Worm (Caenorhabditis elegans): ENCODE results near the gene F31E8.4.
"Not testable (repeated sequence)": the region's sequence is repeated elsewhere in the genome, so short reads cannot be mapped to it uniquely, and the experiment has no call there.

Gene F31E8.4

DNA sequence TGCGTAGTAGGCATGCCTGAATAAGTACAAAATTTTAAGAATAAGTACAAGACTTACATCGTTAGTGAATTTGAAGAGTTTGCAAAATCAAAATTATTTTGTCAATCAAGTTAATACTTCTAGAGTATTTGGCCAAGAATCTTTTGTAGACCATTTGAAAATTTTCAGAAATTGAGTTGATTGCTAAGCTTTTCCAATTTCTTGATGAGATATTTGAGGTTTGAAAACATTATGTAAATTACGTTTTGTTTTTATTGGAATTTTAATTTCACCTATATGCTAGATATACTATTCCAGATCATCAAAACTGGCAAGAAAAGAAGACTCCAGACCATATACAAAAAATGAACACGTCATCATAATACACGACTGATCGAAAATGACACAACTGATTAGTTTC lies 3.1 kb upstream of the F31E8.4 start, which contains the start of gene tab-1:
Gene tab-1 (plus strand): TSS at position 301 of the 400 bp plus-strand sequence.
- TF ChIP-seq W03F9.2 (tag; optimal IDR thresholded peaks at IDR 0.05) (no peak), him-1 (tag; optimal IDR thresholded peaks at IDR 0.05) (no peak), dao-5 (tag; optimal IDR thresholded peaks at IDR 0.05) (no peak)

DNA sequence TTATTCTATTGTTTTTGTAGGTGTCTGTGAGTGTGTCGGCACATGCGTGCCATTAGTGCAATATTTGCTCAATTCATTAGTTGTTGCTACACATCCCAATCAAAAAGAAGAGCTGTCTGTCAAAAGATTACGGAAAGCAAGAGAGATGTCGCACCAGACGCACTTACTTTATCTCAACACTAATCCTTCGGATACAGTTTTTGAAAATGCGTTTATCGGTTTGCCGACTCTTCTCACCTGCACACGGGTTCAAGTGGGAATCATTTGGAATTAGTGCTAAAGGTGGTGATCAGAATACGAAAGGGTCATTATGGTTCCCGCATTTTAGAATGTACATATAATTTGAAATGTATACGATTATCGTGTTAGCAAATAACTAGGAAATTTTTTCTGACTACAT lies 1.3 kb upstream of the F31E8.4 start:
- no peak for TF ChIP-seq him-1 (tag; optimal IDR thresholded peaks at IDR 0.05)
- no peak for TF ChIP-seq dao-5 (tag; optimal IDR thresholded peaks at IDR 0.05)

DNA sequence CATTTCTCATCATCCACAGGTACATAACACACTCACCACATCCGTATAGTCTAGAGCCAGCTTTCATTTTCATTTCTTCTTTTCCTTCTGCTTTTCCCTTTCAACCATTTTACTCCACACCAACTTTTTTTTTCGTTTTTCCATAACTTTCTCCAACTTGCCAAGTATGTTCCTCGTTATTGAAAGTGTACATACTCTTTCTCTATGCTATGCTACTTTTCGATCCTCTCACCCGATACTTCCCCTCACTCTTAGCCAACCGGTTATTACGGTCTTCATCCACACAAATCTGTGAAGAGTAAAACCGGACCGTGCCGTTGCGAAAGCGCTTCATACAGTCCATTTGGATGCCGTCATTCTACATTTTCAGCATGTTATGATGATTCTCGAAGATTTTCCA lies 8.1 kb downstream of the F31E8.4 start, which contains the start of gene T13C2.2:
Gene T13C2.2 (plus strand): TSS at position 301 of the 400 bp plus-strand sequence.
- TF ChIP-seq him-1 (tag; optimal IDR thresholded peaks at IDR 0.05) (no peak), W03F9.2 (tag; optimal IDR thresholded peaks at IDR 0.05) (no peak), dao-5 (tag; optimal IDR thresholded peaks at IDR 0.05) (no peak)

ce11 chrII:6788672-6789298 lies 11.2 kb downstream of the F31E8.4 start, which contains the start of gene T13C2.3:
TSS of gene T13C2.3 (plus strand) at chrII:6789248.
- no peak for TF ChIP-seq W03F9.2 (tag; optimal IDR thresholded peaks at IDR 0.05)
- no peak for TF ChIP-seq dao-5 (tag; optimal IDR thresholded peaks at IDR 0.05)
- TF ChIP-seq him-1 (tag; optimal IDR thresholded peaks at IDR 0.05) = no peak

ce11 chrII:6783377-6783829 lies 16.6 kb downstream of the F31E8.4 start, which contains the start of gene gldi-2:
TSS of gene gldi-2 (plus strand) at chrII:6783427.
- no peak for TF ChIP-seq W03F9.2 (tag; optimal IDR thresholded peaks at IDR 0.05)
- no peak for TF ChIP-seq him-1 (tag; optimal IDR thresholded peaks at IDR 0.05)
- TF ChIP-seq dao-5 (tag; optimal IDR thresholded peaks at IDR 0.05) = no peak

ce11 chrII:6782738-6783163 lies 17.2 kb downstream of the F31E8.4 start:
- TF ChIP-seq W03F9.2 (tag; optimal IDR thresholded peaks at IDR 0.05) = peak; percentile 7
- no peak for TF ChIP-seq him-1 (tag; optimal IDR thresholded peaks at IDR 0.05)
- peak; percentile 52 for TF ChIP-seq dao-5 (tag; optimal IDR thresholded peaks at IDR 0.05)

- TF ChIP-seq W03F9.2 (tag; optimal IDR thresholded peaks at IDR 0.05) (no peak), him-1 (tag; optimal IDR thresholded peaks at IDR 0.05) (no peak), dao-5 (tag; optimal IDR thresholded peaks at IDR 0.05) (no peak)
These were observed 18.0 kb downstream of the F31E8.4 start for ce11 chrII:6781983-6782382.

- TF ChIP-seq him-1 (tag; optimal IDR thresholded peaks at IDR 0.05) (no peak), W03F9.2 (tag; optimal IDR thresholded peaks at IDR 0.05) (no peak), dao-5 (tag; optimal IDR thresholded peaks at IDR 0.05) (no peak)
These were observed 18.7 kb downstream of the F31E8.4 start for ce11 chrII:6781231-6781630.

- no peak for TF ChIP-seq W03F9.2 (tag; optimal IDR thresholded peaks at IDR 0.05)
- no peak for TF ChIP-seq dao-5 (tag; optimal IDR thresholded peaks at IDR 0.05)
- no peak for TF ChIP-seq him-1 (tag; optimal IDR thresholded peaks at IDR 0.05)
These were observed 20.9 kb downstream of the F31E8.4 start, which contains the start of gene T13C2.7 for ce11 chrII:6779104-6779503. TSS of gene T13C2.7 (plus strand) at chrII:6779404.

DNA sequence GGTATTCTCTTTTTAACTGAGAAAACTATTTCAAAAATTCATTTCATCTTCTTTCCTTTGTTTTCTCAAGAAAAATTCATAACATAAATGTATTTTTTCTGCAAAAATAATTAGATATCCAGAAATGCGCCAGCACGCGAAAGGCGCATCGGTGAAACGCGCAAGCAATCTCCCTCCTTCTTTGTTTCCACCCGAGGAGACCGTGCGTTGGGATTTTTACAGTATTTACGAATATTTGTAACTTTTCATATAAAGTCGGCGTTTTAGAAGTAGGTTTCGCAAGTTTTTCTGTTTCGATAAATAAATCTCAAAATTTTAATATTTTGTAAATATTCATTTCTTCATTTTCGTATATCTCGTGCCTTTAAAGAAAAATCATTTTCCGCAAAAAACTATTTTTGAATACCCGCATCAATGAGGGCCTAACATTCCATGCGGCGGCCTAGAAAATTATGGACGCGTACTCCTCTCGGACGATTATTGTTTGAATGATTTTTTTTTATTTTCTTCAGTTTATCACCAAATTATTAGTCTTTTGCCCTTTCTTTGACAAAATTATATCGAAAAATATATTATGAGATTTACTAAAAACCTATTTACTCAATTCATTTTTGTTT lies 23.4 kb downstream of the F31E8.4 start, which contains the start of gene ssup-72:
Gene ssup-72 (plus strand): TSS at position 181 of the 617 bp plus-strand sequence.
- TF ChIP-seq W03F9.2 (tag; optimal IDR thresholded peaks at IDR 0.05) (peak; percentile 75), dao-5 (tag; optimal IDR thresholded peaks at IDR 0.05) (no peak), him-1 (tag; optimal IDR thresholded peaks at IDR 0.05) (peak; percentile 33)

DNA sequence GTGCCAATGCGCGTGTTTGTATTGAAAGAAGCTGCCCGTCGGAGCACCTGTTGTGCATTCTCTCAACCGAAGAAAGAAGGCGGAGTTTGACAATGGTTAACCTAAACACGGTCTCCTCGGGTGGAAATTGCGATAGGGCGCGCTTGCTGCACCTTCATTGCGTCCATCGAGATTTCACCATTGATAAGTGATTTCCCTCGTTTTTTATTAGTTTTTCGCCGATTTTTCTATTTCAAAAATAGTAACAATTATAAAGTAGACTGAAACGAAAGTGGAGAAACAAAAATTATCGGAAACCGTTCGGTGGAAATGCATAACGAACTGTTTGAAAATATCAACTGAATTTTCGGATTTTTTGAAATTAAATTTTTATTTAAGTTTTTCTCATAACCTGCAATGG lies 24.9 kb downstream of the F31E8.4 start, which contains the start of gene agr-1:
Gene agr-1 (minus strand): TSS at position 101 of the 400 bp plus-strand sequence.
- not testable (repeated sequence) for TF ChIP-seq him-1, W03F9.2, dao-5 (tag; optimal IDR thresholded peaks at IDR 0.05)

- no peak for TF ChIP-seq W03F9.2 (tag; optimal IDR thresholded peaks at IDR 0.05)
- no peak for TF ChIP-seq dao-5 (tag; optimal IDR thresholded peaks at IDR 0.05)
- TF ChIP-seq him-1 (tag; optimal IDR thresholded peaks at IDR 0.05) = no peak
These were observed 27.5 kb downstream of the F31E8.4 start for ce11 chrII:6772482-6772881.

DNA sequence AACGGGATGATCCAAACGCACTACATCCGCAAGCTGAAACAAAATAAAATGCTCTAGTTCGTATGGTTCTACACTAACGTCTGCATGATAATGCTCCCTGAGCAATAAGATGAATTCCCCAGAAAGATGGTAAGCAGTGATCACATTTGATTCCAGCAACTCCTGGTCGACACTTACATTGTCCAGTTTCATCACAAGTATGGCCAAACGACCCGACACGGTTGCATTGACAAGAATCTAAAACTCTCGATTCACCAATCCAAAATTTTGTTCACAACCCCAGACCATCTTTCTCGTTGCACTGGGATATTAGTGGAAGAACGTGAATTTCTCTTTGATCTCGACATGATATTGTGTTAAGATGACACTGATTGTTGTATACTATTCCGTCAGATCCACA lies 29.9 kb downstream of the F31E8.4 start:
- no peak for TF ChIP-seq him-1 (tag; optimal IDR thresholded peaks at IDR 0.05)
- TF ChIP-seq W03F9.2 (tag; optimal IDR thresholded peaks at IDR 0.05) = no peak
- TF ChIP-seq dao-5 (tag; optimal IDR thresholded peaks at IDR 0.05) = no peak

ce11 chrII:6768014-6768413 lies 31.9 kb downstream of the F31E8.4 start, which contains the start of gene F41G3.18:
TSS of gene F41G3.18 (plus strand) at chrII:6768314.
- TF ChIP-seq dao-5 (tag; optimal IDR thresholded peaks at IDR 0.05) (no peak), him-1 (tag; optimal IDR thresholded peaks at IDR 0.05) (no peak), W03F9.2 (tag; optimal IDR thresholded peaks at IDR 0.05) (no peak)

Data from whole organism, L4/young adult.